Worm (Caenorhabditis elegans): ENCODE measurements around the gene math-3.

DNA sequence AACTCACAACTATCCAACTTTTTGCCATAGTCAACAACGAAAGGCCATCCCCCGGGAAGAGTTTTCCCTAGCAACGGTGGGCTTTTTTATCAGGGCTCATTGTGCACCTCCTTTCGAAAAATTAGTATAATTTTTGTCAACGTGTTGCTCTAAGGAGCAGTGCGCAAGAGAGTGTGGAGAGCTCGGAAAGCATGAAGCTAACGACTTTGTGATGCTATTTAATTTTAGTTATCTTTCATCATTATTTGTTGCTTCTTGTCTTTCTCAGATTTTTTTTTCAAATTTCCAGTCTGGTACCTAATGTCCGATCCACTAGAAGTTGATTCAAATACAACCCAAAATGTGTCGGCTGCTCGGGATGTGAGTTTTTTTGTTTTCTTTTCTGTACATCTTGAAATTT is 41.8 kb upstream of the math-3 start, which contains the start of gene ceh-81:
- no peak for TF ChIP-seq W03F9.2 (tag; optimal IDR thresholded peaks at IDR 0.05)
- no peak for TF ChIP-seq him-1 (tag; optimal IDR thresholded peaks at IDR 0.05)
- TF ChIP-seq dao-5 (tag; optimal IDR thresholded peaks at IDR 0.05) = no peak
